Worm (Caenorhabditis elegans): ENCODE measurements around the gene F53F1.3.

Gene F53F1.3

DNA sequence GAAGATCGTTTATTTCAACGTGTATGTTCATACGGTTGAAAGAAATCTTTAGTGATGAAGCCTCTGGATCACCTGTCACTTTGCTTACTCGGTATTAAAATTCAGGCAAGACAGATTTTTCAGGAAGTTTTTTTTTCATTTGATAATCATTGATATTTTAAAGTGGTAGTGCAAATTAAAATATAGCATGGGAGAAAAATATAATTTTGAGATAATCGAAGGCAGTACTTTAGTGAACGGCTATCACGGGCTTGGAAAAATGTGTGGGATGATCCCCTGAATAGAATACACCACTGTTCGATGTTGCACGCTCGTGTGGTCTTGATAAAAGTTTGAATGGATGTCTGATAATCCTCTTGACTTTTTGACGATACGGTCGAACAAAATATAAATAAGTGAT, 19.3 kb downstream of the F53F1.3 start:
- no peak for TF ChIP-seq attf-3 (GFP tag; conservative IDR thresholded peaks at IDR 0.05)
- no peak for TF ChIP-seq K12H6.12 (tag; optimal IDR thresholded peaks at IDR 0.05)
- no peak for TF ChIP-seq ceh-100 (GFP tag; IDR thresholded peaks at IDR 0.05)
- no peak for TF ChIP-seq athp-1 (tag; optimal IDR thresholded peaks at IDR 0.05)
- TF ChIP-seq tbp1 (GFP tag; optimal IDR thresholded peaks at IDR 0.05), result no peak
- TF ChIP-seq lag-1 (GFP tag; IDR thresholded peaks at IDR 0.05), result no peak
- no peak for TF ChIP-seq hmg-1.2 (GFP tag; IDR thresholded peaks at IDR 0.05)
- no peak for TF ChIP-seq mel-28 (tag; optimal IDR thresholded peaks at IDR 0.05; ENCODE audit: borderline replicate concordance)
- TF ChIP-seq gei-17 (GFP tag; optimal IDR thresholded peaks at IDR 0.05), result no peak
- TF ChIP-seq hsf-1 (GFP tag; IDR thresholded peaks at IDR 0.05), result no peak
- no peak for TF ChIP-seq madf-6 (GFP tag; IDR thresholded peaks at IDR 0.05)
- no peak for TF ChIP-seq Y67H2A.10 (GFP tag; conservative IDR thresholded peaks at IDR 0.05)
- no peak for TF ChIP-seq ceh-58 (GFP tag; IDR thresholded peaks at IDR 0.05)
- no peak for TF ChIP-seq F33H1.4 (GFP tag; IDR thresholded peaks at IDR 0.05)
- no peak for TF ChIP-seq mxl-1 (tag; optimal IDR thresholded peaks at IDR 0.05)
- no peak for TF ChIP-seq F52B5.7 (tag; optimal IDR thresholded peaks at IDR 0.05)
- no peak for TF ChIP-seq ztf-22 (GFP tag; optimal IDR thresholded peaks at IDR 0.05)
- TF ChIP-seq F49E8.2 (tag; optimal IDR thresholded peaks at IDR 0.05; ENCODE audit: insufficient read depth), result no peak
- no peak for TF ChIP-seq snpc-1.1 (tag; optimal IDR thresholded peaks at IDR 0.05; ENCODE audit: insufficient read depth)

ce11 chrV:13428660-13429059, 20.6 kb downstream of the F53F1.3 start, which contains the start of gene srd-19:
Gene srd-19 (minus strand): TSS chrV:13428760.
- TF ChIP-seq zim-3 (tag; optimal IDR thresholded peaks at IDR 0.05), result no peak

DNA sequence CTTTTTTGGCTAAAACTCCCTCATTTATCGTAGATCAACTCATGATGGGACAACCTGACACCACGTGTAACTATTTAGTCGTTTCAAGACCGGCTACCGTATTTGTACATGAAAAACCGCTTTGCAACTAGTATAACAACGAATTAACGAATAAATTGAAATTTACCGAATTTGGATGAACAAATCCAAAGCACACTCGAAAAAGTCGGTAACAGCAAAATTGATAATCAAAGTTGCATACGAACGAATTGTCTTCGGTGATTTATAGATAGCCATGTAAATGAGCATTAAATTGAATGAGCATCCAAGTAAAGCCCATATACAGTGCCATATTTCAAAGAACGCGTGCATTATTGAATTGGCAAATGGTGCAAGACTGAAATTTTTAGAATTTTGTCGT, 24.3 kb downstream of the F53F1.3 start, which contains the start of gene srd-17:
Gene srd-17, minus strand, starts transcription at position 351 of the 400 bp plus-strand sequence.
- TF ChIP-seq lir-1 (GFP tag; conservative IDR thresholded peaks at IDR 0.05), result no peak
- TF ChIP-seq madf-3 (GFP tag; IDR thresholded peaks at IDR 0.05), result no peak
- no peak for TF ChIP-seq hsf-1 (GFP tag; IDR thresholded peaks at IDR 0.05)
- TF ChIP-seq dox-1 (GFP tag; IDR thresholded peaks at IDR 0.05), result no peak
- no peak for TF ChIP-seq B0261.1 (tag; optimal IDR thresholded peaks at IDR 0.05)
- no peak for TF ChIP-seq aptf-3 (GFP tag; IDR thresholded peaks at IDR 0.05)
- no peak for TF ChIP-seq somi-1 (GFP tag; optimal IDR thresholded peaks at IDR 0.05)
- no peak for TF ChIP-seq T26A5.8 (tag; optimal IDR thresholded peaks at IDR 0.05)
- no peak for TF ChIP-seq ets-4 (GFP tag; optimal IDR thresholded peaks at IDR 0.05)
- TF ChIP-seq nfya-2 (GFP tag; IDR thresholded peaks at IDR 0.05), result no peak
- TF ChIP-seq athp-1 (tag; optimal IDR thresholded peaks at IDR 0.05), result no peak
- no peak for TF ChIP-seq rpc-1 (optimal IDR thresholded peaks at IDR 0.05)
- TF ChIP-seq rpc-1 (tag; optimal IDR thresholded peaks at IDR 0.05), result no peak
- no peak for TF ChIP-seq mes-4 (tag; optimal IDR thresholded peaks at IDR 0.05)
- no peak for TF ChIP-seq tbx-9 (tag; optimal IDR thresholded peaks at IDR 0.05; ENCODE audit: borderline replicate concordance)

- TF ChIP-seq Y53G8AR.9 (GFP tag; conservative IDR thresholded peaks at IDR 0.05), result no peak
- no peak for TF ChIP-seq B0019.2 (GFP tag; conservative IDR thresholded peaks at IDR 0.05)
- no peak for TF ChIP-seq zfh-2 (GFP tag; conservative IDR thresholded peaks at IDR 0.05)
- TF ChIP-seq tlf-1 (GFP tag; optimal IDR thresholded peaks at IDR 0.05), result no peak
- no peak for TF ChIP-seq F33H1.4 (GFP tag; IDR thresholded peaks at IDR 0.05)
- peak; percentile 78 for TF ChIP-seq attf-3 (GFP tag; conservative IDR thresholded peaks at IDR 0.05)
- TF ChIP-seq nhr-80 (tag; optimal IDR thresholded peaks at IDR 0.05), result no peak
- peak; percentile 83 for TF ChIP-seq nfyb-1 (GFP tag; IDR thresholded peaks at IDR 0.05)
- no peak for TF ChIP-seq unc-62 (GFP tag; optimal IDR thresholded peaks at IDR 0.05)
- TF ChIP-seq F49E8.2 (tag; optimal IDR thresholded peaks at IDR 0.05; ENCODE audit: insufficient read depth), result no peak
- no peak for TF ChIP-seq ceh-40 (GFP tag; IDR thresholded peaks at IDR 0.05)
- no peak for TF ChIP-seq ets-4 (GFP tag; optimal IDR thresholded peaks at IDR 0.05)
Measured at ce11 chrV:13437473-13438074, 29.5 kb downstream of the F53F1.3 start, which contains the start of gene mes-4. Gene mes-4 (minus strand): TSS chrV:13437545.

All from whole organism, young adult.